Fruit fly (Drosophila melanogaster) Kc167 (cell line): ENCODE measurements around the gene CG3529.

Experiments
- psq ChIP-seq: fragments of >200 bp; optimal IDR thresholded peaks from 2 replicates; lab custom pipeline; 2017; ENCODE audit warnings: missing external identifiers
- ttk ChIP-seq: sonication (Bioruptor generic); optimal IDR thresholded peaks from 2 replicates; lab custom pipeline; 2017; ENCODE audit warnings: missing external identifiers

DNA sequence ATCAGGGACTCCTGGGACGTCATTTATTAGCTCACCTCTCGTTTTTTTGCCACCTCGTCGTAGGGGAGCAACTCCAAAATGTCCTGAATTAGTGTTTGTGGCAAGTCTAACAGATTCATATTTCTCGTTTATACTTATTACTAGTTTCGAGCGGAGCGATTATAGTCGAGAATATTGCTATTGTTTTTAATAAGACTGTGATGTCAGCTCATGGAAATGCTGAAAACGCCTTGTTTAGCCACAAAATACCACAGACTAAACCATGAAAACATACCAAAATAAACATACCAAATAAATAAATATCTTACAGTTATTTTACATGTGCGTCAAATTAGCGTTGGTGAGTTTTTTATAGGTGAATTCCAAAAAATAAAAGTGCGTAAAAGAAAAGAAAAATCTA lies 40.9 kb downstream of the CG3529 start, which contains the start of gene pall:
- no peak for TF ChIP-seq psq
- TF ChIP-seq ttk (lab: Kevin White, UChicago), result no peak
